Worm (Caenorhabditis elegans): ENCODE measurements around the gene cpr-1.

DNA sequence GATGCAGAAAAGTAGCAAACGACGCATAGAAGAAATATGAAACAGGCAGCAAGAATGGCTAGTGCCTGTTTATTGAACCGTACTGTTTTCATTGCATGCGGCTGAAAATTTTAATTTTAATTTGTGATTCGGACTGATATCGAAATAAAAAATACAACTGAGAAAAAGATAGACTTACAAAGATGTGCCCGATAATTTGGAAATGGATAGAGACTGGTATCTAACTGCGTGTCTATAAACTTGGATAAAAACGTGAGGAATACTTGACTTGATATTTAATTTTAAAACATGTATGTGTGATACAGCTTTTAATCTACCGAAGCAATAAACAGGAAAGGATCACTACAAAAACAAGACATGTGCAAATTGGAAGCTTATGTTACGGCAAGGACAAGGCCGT lies 10.0 kb downstream of the cpr-1 start, which contains the start of gene mans-2:
- no peak for TF ChIP-seq cog-1 (tag; optimal IDR thresholded peaks at IDR 0.05)
- TF ChIP-seq med-1 (GFP tag; optimal IDR thresholded peaks at IDR 0.05; ENCODE audit: insufficient read depth): no peak

Data from whole organism, midembryonic.